Fruit fly (Drosophila melanogaster) whole organism, embryonic: Measurements from ENCODE around the gene CG43291.

ENCODE experiments used
- ATbp ChIP-seq: fragments of 200-800 bp; sonication (Bioruptor generic); optimal IDR thresholded peaks from 2 replicates; lab custom pipeline; 2017; ENCODE audit warnings: missing biosample characterization, mild to moderate bottlenecking, missing genetic modification characterization, missing genetic modification reagents
- Bdp1 ChIP-seq: fragments of 200-800 bp; sonication (Bioruptor generic); optimal IDR thresholded peaks from 3 replicates; lab custom pipeline; 2016; ENCODE audit warnings: missing biosample characterization, missing genetic modification characterization
- CG10565 ChIP-seq: fragments of 200-800 bp; sonication (Bioruptor generic); optimal IDR thresholded peaks from 3 replicates; lab custom pipeline; 2016; ENCODE audit warnings: missing biosample characterization, mild to moderate bottlenecking, missing genetic modification characterization
- CG11247 ChIP-seq: fragments of 200-800 bp; sonication (Bioruptor generic); IDR thresholded peaks from 2 replicates; pipeline ENCODE4 v1.3.6; 2022; ENCODE audit warnings: missing biosample characterization, missing genetic modification characterization
- CG12104 ChIP-seq: fragments of 200-800 bp; sonication (Bioruptor generic); optimal IDR thresholded peaks from 3 replicates; lab custom pipeline; 2016; ENCODE audit warnings: missing biosample characterization, missing genetic modification characterization
- CG12769 ChIP-seq: fragments of 200-800 bp; sonication (Bioruptor generic); optimal IDR thresholded peaks from 2 replicates; lab custom pipeline; 2019; ENCODE audit warnings: missing biosample characterization, mild to moderate bottlenecking, missing genetic modification characterization, moderate library complexity
- CG13894 ChIP-seq: fragments of 200-800 bp; sonication (Bioruptor generic); optimal IDR thresholded peaks from 3 replicates; lab custom pipeline; 2018; ENCODE audit warnings: missing biosample characterization, mild to moderate bottlenecking, missing genetic modification characterization, moderate library complexity
- CG15011 ChIP-seq: fragments of 200-800 bp; sonication (Bioruptor generic); optimal IDR thresholded peaks from 3 replicates; lab custom pipeline; 2018; ENCODE audit warnings: missing biosample characterization, mild to moderate bottlenecking, missing genetic modification characterization
- CG1602 ChIP-seq: fragments of 200-800 bp; sonication (Bioruptor generic); optimal IDR thresholded peaks from 3 replicates; lab custom pipeline; 2016; ENCODE audit warnings: missing biosample characterization, missing genetic modification characterization
- CG16813 ChIP-seq: fragments of 200-800 bp; sonication (Bioruptor generic); IDR thresholded peaks from 3 replicates; pipeline ENCODE4 v1.3.6; 2022; ENCODE audit warnings: missing biosample characterization, missing genetic modification characterization; ENCODE audit not compliant: partially characterized antibody
- CG17912 ChIP-seq: fragments of 200-800 bp; sonication (Bioruptor generic); optimal IDR thresholded peaks from 2 replicates; lab custom pipeline; 2018; ENCODE audit warnings: missing biosample characterization, mild to moderate bottlenecking, missing genetic modification characterization
- CG2199 ChIP-seq: fragments of 200-800 bp; sonication (Bioruptor generic); IDR thresholded peaks from 3 replicates; pipeline ENCODE4 v1.3.6; 2022; ENCODE audit warnings: missing biosample characterization, missing genetic modification characterization
- CG3838 ChIP-seq: fragments of 200-800 bp; sonication (Bioruptor generic); optimal IDR thresholded peaks from 3 replicates; lab custom pipeline; 2016; ENCODE audit warnings: missing biosample characterization, missing genetic modification characterization
- CG42726 ChIP-seq: fragments of 200-800 bp; sonication (Bioruptor generic); IDR thresholded peaks from 2 replicates; pipeline ENCODE4 v1.3.6; 2022; ENCODE audit warnings: missing biosample characterization, missing genetic modification characterization; ENCODE audit not compliant: partially characterized antibody
- CG6175 ChIP-seq: fragments of 200-800 bp; sonication (Bioruptor generic); IDR thresholded peaks from 3 replicates; pipeline ENCODE4 v1.3.6; 2022; ENCODE audit warnings: missing biosample characterization, missing genetic modification characterization
- CG7928 ChIP-seq: fragments of 200-800 bp; sonication (Bioruptor generic); optimal IDR thresholded peaks from 2 replicates; lab custom pipeline; 2017; ENCODE audit warnings: missing biosample characterization, mild to moderate bottlenecking, missing genetic modification characterization
- CG8478 ChIP-seq: fragments of >200 bp; optimal IDR thresholded peaks from 2 replicates; lab custom pipeline; 2018
- CG8944 ChIP-seq: fragments of 200-800 bp; sonication (Bioruptor generic); optimal IDR thresholded peaks from 3 replicates; lab custom pipeline; 2016; ENCODE audit warnings: missing biosample characterization, missing genetic modification characterization
- CG9817 ChIP-seq: fragments of 200-800 bp; sonication (Bioruptor generic); optimal IDR thresholded peaks from 2 replicates; lab custom pipeline; 2018; ENCODE audit warnings: missing biosample characterization, mild to moderate bottlenecking, missing genetic modification characterization, moderate library complexity
- CG9932 ChIP-seq: fragments of 200-800 bp; sonication (Bioruptor generic); IDR thresholded peaks from 2 replicates; pipeline ENCODE4 v1.3.6; 2022; ENCODE audit warnings: missing biosample characterization, missing genetic modification characterization
- Elba2 ChIP-seq: fragments of 200-800 bp; sonication (Bioruptor generic); optimal IDR thresholded peaks from 3 replicates; lab custom pipeline; 2016; ENCODE audit warnings: missing biosample characterization, missing genetic modification characterization
- Gsc ChIP-seq: fragments of 200-800 bp; sonication (Bioruptor generic); IDR thresholded peaks from 2 replicates; pipeline ENCODE4 v1.3.6; 2022; ENCODE audit warnings: missing biosample characterization, missing genetic modification characterization
- Hr78 ChIP-seq, 2 experiments: fragments of 200-800 bp in 1 of 2; fragments of >200 bp in 1 of 2; sonication (Bioruptor generic) in 1 of 2; optimal IDR thresholded peaks; 2 replicates each; lab custom pipeline; 2017 to 2019; ENCODE audit warnings: missing biosample characterization in 2 of 2, missing genetic modification characterization in 2 of 2, mild to moderate bottlenecking in 1 of 2, moderate library complexity in 1 of 2
- Scr ChIP-seq: fragments of 200-800 bp; sonication (Bioruptor generic); IDR thresholded peaks from 2 replicates; pipeline ENCODE4 v1.3.6; 2022; ENCODE audit warnings: missing biosample characterization, missing genetic modification characterization; ENCODE audit not compliant: partially characterized antibody
- Side ChIP-seq: fragments of 200-800 bp; sonication (Bioruptor generic); optimal IDR thresholded peaks from 2 replicates; lab custom pipeline; 2016; ENCODE audit warnings: missing biosample characterization, missing genetic modification characterization
- Six4 ChIP-seq: fragments of 200-800 bp; sonication (Bioruptor generic); optimal IDR thresholded peaks from 2 replicates; lab custom pipeline; 2016; ENCODE audit warnings: missing biosample characterization, missing genetic modification characterization
- Stat92E ChIP-seq, 3 experiments: fragments of >200 bp in 2 of 3; fragments of 200-800 bp in 1 of 3; sonication (Bioruptor generic) in 1 of 3; optimal IDR thresholded peaks; 2 replicates each; lab custom pipeline; 2017 to 2019; ENCODE audit warnings: missing biosample characterization in 3 of 3, missing genetic modification characterization in 3 of 3, mild to moderate bottlenecking in 1 of 3, moderate library complexity in 1 of 3
- Xbp1 ChIP-seq: fragments of 200-800 bp; sonication (Bioruptor generic); optimal IDR thresholded peaks from 3 replicates; lab custom pipeline; 2016; ENCODE audit warnings: missing biosample characterization, mild to moderate bottlenecking, missing genetic modification characterization
- Xrp1 ChIP-seq: fragments of 200-800 bp; sonication (Bioruptor generic); IDR thresholded peaks from 2 replicates; pipeline ENCODE4 v1.3.6; 2022; ENCODE audit warnings: missing biosample characterization, missing genetic modification characterization
- dimm ChIP-seq: fragments of 200-800 bp; sonication (Bioruptor generic); IDR thresholded peaks from 2 replicates; pipeline ENCODE4 v1.3.6; 2022; ENCODE audit warnings: missing biosample characterization, missing genetic modification characterization
- ftz-f1 ChIP-seq: fragments of 200-800 bp; sonication (Bioruptor generic); optimal IDR thresholded peaks from 2 replicates; lab custom pipeline; 2016; ENCODE audit warnings: missing biosample characterization, missing genetic modification characterization
- gce ChIP-seq: fragments of 200-800 bp; sonication (Bioruptor generic); IDR thresholded peaks from 3 replicates; pipeline ENCODE4 v1.3.6; 2022; ENCODE audit warnings: missing biosample characterization, missing genetic modification characterization
- hbn ChIP-seq: fragments of 200-800 bp; sonication (Bioruptor generic); IDR thresholded peaks from 2 replicates; pipeline ENCODE4 v1.3.6; 2022; ENCODE audit warnings: missing biosample characterization, missing genetic modification characterization; ENCODE audit not compliant: partially characterized antibody
- nom ChIP-seq: fragments of 200-800 bp; sonication (Bioruptor generic); optimal IDR thresholded peaks from 2 replicates; lab custom pipeline; 2017; ENCODE audit warnings: missing biosample characterization, missing genetic modification characterization, mild to moderate bottlenecking, moderate library complexity, missing genetic modification reagents
- odd ChIP-seq: fragments of 200-800 bp; sonication (Bioruptor generic); optimal IDR thresholded peaks from 2 replicates; lab custom pipeline; 2017; ENCODE audit warnings: missing biosample characterization, mild to moderate bottlenecking, missing genetic modification characterization
- pho ChIP-seq: fragments of 200-800 bp; sonication (Bioruptor generic); optimal IDR thresholded peaks from 2 replicates; lab custom pipeline; 2016; ENCODE audit warnings: missing biosample characterization, missing genetic modification characterization
- pnt ChIP-seq: fragments of 200-800 bp; sonication (Bioruptor generic); optimal IDR thresholded peaks from 3 replicates; lab custom pipeline; 2016; ENCODE audit warnings: missing biosample characterization, missing genetic modification characterization
- prd ChIP-seq, 3 experiments: fragments of >200 bp in 2 of 3; fragments of 200-800 bp in 1 of 3; sonication (Bioruptor generic) in 1 of 3; optimal IDR thresholded peaks in 2 of 3; IDR thresholded peaks in 1 of 3; 2 replicates in 2 of 3; 3 replicates in 1 of 3; pipeline versions ENCODE4 v1.3.6 to Lab custom; 2017 to 2022; ENCODE audit warnings: missing biosample characterization in 1 of 3, missing genetic modification characterization in 1 of 3
- sqz ChIP-seq: fragments of 200-800 bp; sonication (Bioruptor generic); optimal IDR thresholded peaks from 3 replicates; lab custom pipeline; 2018; ENCODE audit warnings: missing biosample characterization, mild to moderate bottlenecking, missing genetic modification characterization
- trem ChIP-seq: fragments of 200-800 bp; optimal IDR thresholded peaks from 3 replicates; lab custom pipeline; 2019; ENCODE audit warnings: missing biosample characterization, mild to moderate bottlenecking, missing genetic modification characterization, moderate library complexity
- tup ChIP-seq: fragments of 200-800 bp; sonication (Bioruptor generic); optimal IDR thresholded peaks from 2 replicates; lab custom pipeline; 2016; ENCODE audit warnings: missing biosample characterization, mild to moderate bottlenecking, missing genetic modification characterization, moderate library complexity
- vfl ChIP-seq: fragments of 200-800 bp; sonication (Bioruptor generic); optimal IDR thresholded peaks from 2 replicates; lab custom pipeline; 2016; ENCODE audit warnings: missing biosample characterization, missing genetic modification characterization
- vvl ChIP-seq: fragments of 200-800 bp; sonication (Bioruptor generic); IDR thresholded peaks from 2 replicates; pipeline ENCODE4 v1.3.6; 2022; ENCODE audit warnings: missing biosample characterization, missing genetic modification characterization
- wdn ChIP-seq: fragments of 200-800 bp; sonication (Bioruptor generic); IDR thresholded peaks from 2 replicates; pipeline ENCODE4 v1.3.6; 2022; ENCODE audit warnings: missing biosample characterization, missing genetic modification characterization
- zen2 ChIP-seq: fragments of 200-800 bp; sonication (Bioruptor generic); IDR thresholded peaks from 3 replicates; pipeline ENCODE4 v1.3.6; 2022; ENCODE audit warnings: missing biosample characterization, missing genetic modification characterization; ENCODE audit not compliant: partially characterized antibody
- zf30C ChIP-seq: fragments of 200-800 bp; sonication (Bioruptor generic); optimal IDR thresholded peaks from 3 replicates; lab custom pipeline; 2018; ENCODE audit warnings: missing biosample characterization, mild to moderate bottlenecking, missing genetic modification characterization

Gene CG43291

dm6 chr3R:14278523-14279303 lies 34.2 kb upstream of the CG43291 start (continued):
- TF ChIP-seq dimm, result no peak
- no peak for TF ChIP-seq CG15011 (GFP tag; lab: Kevin White, UChicago)
- TF ChIP-seq Xrp1 (GFP tag; lab: Robert Waterston, UW), result peak; percentile 38
- TF ChIP-seq hbn (GFP tag; lab: Robert Waterston, UW), result no peak
- TF ChIP-seq odd (GFP tag; lab: Kevin White, UChicago), result no peak
- no peak for TF ChIP-seq CG1602 (GFP tag; lab: Kevin White, UChicago)
- no peak for TF ChIP-seq CG13894 (tag; lab: Kevin White, UChicago)
- TF ChIP-seq Side (GFP tag; lab: Kevin White, UChicago), result no peak
- no peak for TF ChIP-seq CG42726 (GFP tag; lab: Robert Waterston, UW)
- no peak for TF ChIP-seq CG9817 (tag; lab: Kevin White, UChicago)
- no peak for TF ChIP-seq Gsc

DNA sequence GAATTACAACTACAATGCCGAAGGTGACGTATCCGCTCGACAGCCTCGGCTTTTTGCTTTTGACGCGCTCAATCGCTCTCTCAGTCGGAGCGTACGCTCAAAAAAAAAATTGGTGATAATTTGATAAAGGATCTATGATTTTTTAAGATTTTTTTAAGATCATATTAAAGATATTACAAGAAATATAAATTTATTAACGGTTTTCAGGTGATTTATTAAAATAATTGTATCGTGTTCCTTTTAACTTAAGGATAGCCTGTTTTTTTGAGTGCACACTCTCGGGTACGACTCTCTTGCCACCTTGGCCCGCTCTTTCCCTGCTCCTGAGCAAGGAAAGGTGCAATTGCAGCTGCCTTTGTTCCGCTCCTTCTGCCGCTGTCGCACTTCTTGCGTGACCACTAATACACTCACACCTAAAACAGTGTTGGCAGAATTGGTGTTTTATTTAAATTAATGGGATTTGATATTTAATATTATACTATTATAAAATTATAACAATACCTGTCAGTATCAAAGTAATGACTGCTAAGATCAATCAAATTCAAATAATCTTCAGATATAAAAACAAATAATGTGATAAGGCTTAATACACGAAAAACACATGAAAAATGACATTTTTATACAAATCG lies 33.5 kb upstream of the CG43291 start:
- TF ChIP-seq CG12104 (peak; percentile 68), wdn (GFP tag; lab: Robert Waterston, UW) (peak; percentile 74), CG17912 (GFP tag; lab: Kevin White, UChicago) (no peak), CG6175 (GFP tag; lab: Robert Waterston, UW) (0 out of 3 replicates have a peak, but pooled peaks have one; percentile 23), trem (tag; lab: Kevin White, UChicago) (peak; percentile 79), Scr (no peak), Xbp1 (GFP tag; lab: Kevin White, UChicago) (peak; percentile 67), nom (GFP tag; lab: Kevin White, UChicago) (peak; percentile 97), Six4 (GFP tag; lab: Kevin White, UChicago) (peak; percentile 48), CG8478 (no peak), CG16813 (no peak), prd (optimal IDR thresholded peaks at IDR 0.05; lab: Kevin White, UChicago) (no peak), prd (GFP tag; IDR thresholded peaks at IDR 0.05; lab: Robert Waterston, UW) (peak; percentile 95), zen2 (GFP tag; lab: Robert Waterston, UW) (no peak), vvl (GFP tag; lab: Robert Waterston, UW) (peak; percentile 93), pho (GFP tag; lab: Kevin White, UChicago) (peak; percentile 9), CG2199 (GFP tag; lab: Robert Waterston, UW) (peak; percentile 55; the same call in 1 of the 3 replicates), gce (GFP tag; lab: Robert Waterston, UW) (peak; percentile 72; the same call in 2 of the 3 replicates), CG9932 (GFP tag; lab: Robert Waterston, UW) (peak; percentile 72), CG3838 (GFP tag; lab: Kevin White, UChicago) (peak; percentile 31), CG7928 (GFP tag; lab: Kevin White, UChicago) (no peak), Stat92E (GFP tag; optimal IDR thresholded peaks at IDR 0.05; lab: Kevin White, UChicago) (no peak), vfl (GFP tag; lab: Kevin White, UChicago) (peak; percentile 46), zf30C (peak; percentile 97), Bdp1 (GFP tag; lab: Kevin White, UChicago) (peak; percentile 20), CG12769 (tag; lab: Kevin White, UChicago) (no peak), ATbp (GFP tag; lab: Kevin White, UChicago) (peak; percentile 66), sqz (GFP tag; lab: Kevin White, UChicago) (no peak), Elba2 (GFP tag; lab: Kevin White, UChicago) (peak; percentile 58), CG8944 (GFP tag; lab: Kevin White, UChicago) (peak; percentile 29), CG10565 (peak; percentile 40), Hr78 (GFP tag; optimal IDR thresholded peaks at IDR 0.05; lab: Kevin White, UChicago) (no peak), pnt (GFP tag; lab: Kevin White, UChicago) (no peak), tup (GFP tag; lab: Kevin White, UChicago) (peak; percentile 66), CG11247 (peak; percentile 58), ftz-f1 (GFP tag; lab: Kevin White, UChicago) (no peak)
